Worm (Caenorhabditis elegans) whole organism, dauer: Measurements from ENCODE around the gene pgph-3.

Experiments
- unc-62 ChIP-seq: sonication (generic microtip); optimal IDR thresholded peaks from 2 replicates; lab custom pipeline; 2017; ENCODE audit warnings: missing biosample characterization, missing genetic modification reagents, missing genetic modification characterization

The pgph-3 gene

ce11 chrV:5724395-5724794 is 39.3 kb downstream of the pgph-3 start:
- TF ChIP-seq unc-62 (GFP tag; lab: Kevin White, UChicago): no peak

DNA sequence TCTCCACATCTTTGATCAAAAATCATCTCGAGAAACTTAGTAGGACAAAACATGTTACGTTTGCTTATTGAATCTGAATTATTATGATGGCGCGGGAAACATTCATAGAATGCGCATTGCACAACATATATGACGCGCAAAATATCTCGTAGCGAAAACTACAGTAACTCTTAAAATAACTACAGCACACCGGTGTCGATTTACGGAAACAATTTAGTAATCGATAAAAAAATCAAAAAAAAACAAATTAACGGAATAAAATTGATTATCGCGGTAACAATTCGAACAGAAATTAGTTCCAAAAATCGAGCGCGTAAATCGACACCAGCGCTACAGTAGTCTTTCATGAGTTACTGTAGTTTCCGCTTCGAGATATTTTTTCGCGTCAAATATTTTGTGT is 41.6 kb downstream of the pgph-3 start:
- no peak for TF ChIP-seq unc-62 (GFP tag; lab: Kevin White, UChicago)

ce11 chrV:5717237-5717935 is 46.3 kb downstream of the pgph-3 start, which contains the start of gene rga-3:
Gene rga-3, plus strand, starts transcription at chrV:5717885.
- no peak for TF ChIP-seq unc-62 (GFP tag; lab: Kevin White, UChicago)

- no peak for TF ChIP-seq unc-62 (GFP tag; lab: Kevin White, UChicago)
Measured at ce11 chrV:5716508-5716907, 47.1 kb downstream of the pgph-3 start, which contains the start of gene K09H11.9. Gene K09H11.9, minus strand, starts transcription at chrV:5716608.

- TF ChIP-seq unc-62 (GFP tag; lab: Kevin White, UChicago): no peak
Measured at ce11 chrV:5713510-5713909, 50.1 kb downstream of the pgph-3 start.

- no peak for TF ChIP-seq unc-62 (GFP tag; lab: Kevin White, UChicago)
Measured at ce11 chrV:5712652-5713051, 51.0 kb downstream of the pgph-3 start, which contains the start of gene gcst-1. Gene gcst-1, plus strand, starts transcription at chrV:5712928.
